Worm (Caenorhabditis elegans): ENCODE data around the gene copg-1.

The copg-1 gene

DNA sequence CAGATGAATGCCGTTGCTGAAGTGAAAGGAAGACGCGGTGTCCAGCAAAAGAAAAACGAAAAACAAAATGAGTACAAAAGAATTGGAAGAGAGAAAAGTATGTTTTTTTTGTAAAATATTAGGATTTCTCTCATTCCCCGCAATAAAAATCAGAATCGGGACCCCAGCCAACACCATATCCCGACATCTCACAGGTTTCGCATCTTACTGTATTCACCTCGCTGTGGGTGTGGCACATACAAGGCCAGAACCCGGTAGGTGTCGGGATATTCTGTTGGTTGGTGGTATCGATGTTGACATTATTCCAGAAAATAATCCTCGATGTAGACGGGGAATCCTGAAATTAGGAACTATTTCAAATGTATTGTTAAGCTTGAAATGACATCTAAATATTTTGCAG lies 35.0 kb upstream of the copg-1 start:
- no peak for TF ChIP-seq ceh-30 (tag; optimal IDR thresholded peaks at IDR 0.05)
- no peak for TF ChIP-seq pqm-1 (tag; optimal IDR thresholded peaks at IDR 0.05)
- TF ChIP-seq eyg-1 (tag; optimal IDR thresholded peaks at IDR 0.05), result no peak
- TF ChIP-seq rnt-1 (tag; optimal IDR thresholded peaks at IDR 0.05), result no peak
- TF ChIP-seq pha-4 (tag; optimal IDR thresholded peaks at IDR 0.05), result no peak
- no peak for TF ChIP-seq npax-4 (tag; optimal IDR thresholded peaks at IDR 0.05)
- TF ChIP-seq ztf-16 (tag; optimal IDR thresholded peaks at IDR 0.05), result no peak

DNA sequence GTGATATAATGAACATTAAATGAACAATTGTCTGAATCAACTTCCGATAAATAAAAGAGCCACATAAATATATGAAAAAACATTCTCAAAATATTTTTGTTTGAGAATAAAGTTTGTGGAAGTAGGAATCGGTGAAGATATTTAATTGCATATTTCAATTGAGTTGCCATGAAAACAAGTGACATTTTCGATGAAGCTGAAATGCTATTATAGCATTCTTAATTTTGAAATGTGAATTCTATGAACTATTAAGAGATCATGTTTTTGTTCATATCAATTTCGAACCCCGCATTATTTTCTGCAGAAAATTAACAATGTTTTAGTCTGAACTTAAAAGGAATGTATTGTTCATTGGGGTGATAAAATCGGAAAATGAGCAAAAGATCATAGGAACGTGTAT lies 29.5 kb upstream of the copg-1 start, which contains the start of gene irld-21:
Gene irld-21 (minus strand): TSS at position 101 of the 400 bp plus-strand sequence.
- no peak for TF ChIP-seq C38D4.7 (GFP tag; optimal IDR thresholded peaks at IDR 0.05)
- no peak for TF ChIP-seq sox-4 (tag; optimal IDR thresholded peaks at IDR 0.05)
- TF ChIP-seq ref-2 (tag; optimal IDR thresholded peaks at IDR 0.05), result no peak

DNA sequence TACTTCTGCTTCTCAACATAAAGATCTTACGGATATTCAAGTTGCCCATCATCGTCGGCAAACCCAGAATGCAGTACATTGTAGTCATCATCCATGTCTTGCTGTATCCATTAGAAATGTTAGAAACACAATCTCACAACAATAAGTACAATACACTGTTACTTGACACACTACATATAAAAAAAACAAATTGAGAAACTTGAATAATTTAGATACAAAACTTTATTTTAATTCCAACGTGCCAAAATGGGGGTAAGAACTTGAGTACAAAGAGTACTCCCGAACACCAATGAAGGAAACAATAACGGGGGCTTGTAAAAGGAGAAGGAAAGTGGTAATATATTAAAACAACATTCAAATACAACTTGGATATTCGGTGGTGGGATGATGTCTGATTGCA lies 25.2 kb upstream of the copg-1 start, which contains the start of gene ctf-18:
Gene ctf-18 (minus strand): TSS at position 101 of the 400 bp plus-strand sequence.
- TF ChIP-seq C08G9.2 (tag; optimal IDR thresholded peaks at IDR 0.05) (no peak), C38D4.7 (GFP tag; optimal IDR thresholded peaks at IDR 0.05) (no peak), pros-1 (tag; optimal IDR thresholded peaks at IDR 0.05) (no peak), elt-2 (tag; optimal IDR thresholded peaks at IDR 0.05) (no peak), hlh-15 (tag; optimal IDR thresholded peaks at IDR 0.05) (no peak), pqm-1 (tag; optimal IDR thresholded peaks at IDR 0.05) (no peak), lin-11 (tag; optimal IDR thresholded peaks at IDR 0.05) (no peak), K02D7.2 (tag; optimal IDR thresholded peaks at IDR 0.05) (no peak), nhr-232 (tag; optimal IDR thresholded peaks at IDR 0.05) (no peak), nhr-11 (tag; optimal IDR thresholded peaks at IDR 0.05) (no peak), ceh-31 (tag; optimal IDR thresholded peaks at IDR 0.05) (no peak), tbx-7 (tag; optimal IDR thresholded peaks at IDR 0.05) (no peak), ceh-34 (tag; optimal IDR thresholded peaks at IDR 0.05) (no peak), lim-6 (tag; optimal IDR thresholded peaks at IDR 0.05) (no peak), syd-9 (tag; optimal IDR thresholded peaks at IDR 0.05) (no peak)

DNA sequence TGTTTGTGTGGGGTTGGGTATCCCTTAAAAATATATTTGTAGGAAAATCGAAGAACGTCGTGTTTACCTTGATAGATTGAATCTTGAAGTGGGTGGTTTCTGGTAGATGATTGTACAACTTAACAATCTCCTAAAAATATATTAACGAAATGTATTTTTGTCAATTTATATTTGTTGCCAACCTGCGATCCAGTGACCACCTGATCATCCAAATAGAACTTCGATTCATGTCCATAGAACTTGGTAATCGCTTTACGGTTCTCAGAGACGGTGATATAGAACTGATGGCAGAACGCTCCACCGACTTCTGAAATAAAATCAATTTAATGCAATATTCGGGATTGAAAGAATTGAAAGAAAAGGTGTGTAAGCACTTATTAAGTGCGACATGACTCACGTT lies 23.3 kb upstream of the copg-1 start:
- no peak for TF ChIP-seq ceh-48 (tag; optimal IDR thresholded peaks at IDR 0.05)
- TF ChIP-seq zip-5 (tag; optimal IDR thresholded peaks at IDR 0.05), result no peak

DNA sequence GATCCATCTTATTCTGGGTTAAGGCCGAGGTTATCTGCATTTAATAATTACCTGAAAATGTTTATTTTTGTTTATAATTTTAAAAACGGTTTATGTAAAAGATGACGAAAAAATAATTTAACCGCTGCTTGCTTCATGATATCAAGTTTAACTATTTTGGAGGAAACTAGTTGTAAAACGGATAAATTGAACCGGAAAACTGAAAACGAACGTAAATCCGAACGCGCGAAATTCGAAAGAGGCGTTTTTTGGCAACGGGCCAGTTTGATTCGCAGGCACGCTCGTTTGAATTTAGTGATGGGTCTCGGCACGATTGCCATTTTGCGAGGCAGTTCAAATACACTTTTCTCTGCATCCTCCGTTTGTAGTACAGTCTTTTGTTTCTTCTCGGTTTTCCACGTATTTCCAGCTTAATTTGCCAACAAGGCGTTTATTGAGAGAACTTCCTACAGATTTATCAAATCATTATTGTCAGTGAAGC lies 22.8 kb upstream of the copg-1 start, which contains the start of the genes gtbp-1 and K08F4.3:
Gene gtbp-1 (minus strand): TSS at position 51 of the 481 bp plus-strand sequence.
Gene K08F4.3 (plus strand): TSS at position 352 of the 481 bp plus-strand sequence.
- TF ChIP-seq ceh-31 (tag; optimal IDR thresholded peaks at IDR 0.05) (peak; percentile 63), dve-1 (tag; optimal IDR thresholded peaks at IDR 0.05) (peak; percentile 35), nfya-1 (tag; optimal IDR thresholded peaks at IDR 0.05) (peak; percentile 57), elt-2 (tag; optimal IDR thresholded peaks at IDR 0.05) (peak; percentile 17), hlh-30 (tag; optimal IDR thresholded peaks at IDR 0.05; ENCODE audit: insufficient read depth) (no peak), pha-2 (tag; optimal IDR thresholded peaks at IDR 0.05) (no peak), ref-2 (tag; optimal IDR thresholded peaks at IDR 0.05) (peak; percentile 39), tbx-2 (tag; optimal IDR thresholded peaks at IDR 0.05) (peak; percentile 15)

DNA sequence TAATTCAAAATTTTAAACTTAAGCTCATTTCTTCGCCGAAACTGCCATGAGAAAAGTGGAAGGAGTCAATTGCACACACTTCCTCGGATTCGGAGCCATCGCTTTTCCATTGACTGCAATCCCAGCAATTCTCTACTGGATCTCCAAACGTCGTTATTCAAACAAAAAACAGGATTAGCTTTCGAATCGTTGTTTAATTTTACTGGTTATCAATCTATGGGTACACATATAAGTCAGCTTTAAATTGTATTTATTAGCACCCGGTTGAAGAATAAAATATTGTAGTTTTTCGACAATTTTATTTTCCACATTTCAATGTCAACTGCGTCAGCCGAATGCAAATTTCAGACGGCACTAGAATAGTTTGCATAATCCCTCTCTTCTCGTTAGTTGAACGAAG lies 21.8 kb upstream of the copg-1 start, which contains the start of gene glt-3:
Gene glt-3 (plus strand): TSS at position 301 of the 400 bp plus-strand sequence.
- TF ChIP-seq tbx-2 (tag; optimal IDR thresholded peaks at IDR 0.05) (no peak), pros-1 (tag; optimal IDR thresholded peaks at IDR 0.05) (no peak), ceh-22 (tag; optimal IDR thresholded peaks at IDR 0.05) (no peak), sdc-2 (tag; optimal IDR thresholded peaks at IDR 0.05) (no peak), ets-4 (tag; optimal IDR thresholded peaks at IDR 0.05) (no peak), nfya-1 (tag; optimal IDR thresholded peaks at IDR 0.05) (no peak), ahr-1 (tag; optimal IDR thresholded peaks at IDR 0.05) (no peak), lim-6 (tag; optimal IDR thresholded peaks at IDR 0.05) (no peak), lin-11 (tag; optimal IDR thresholded peaks at IDR 0.05) (no peak), fax-1 (tag; optimal IDR thresholded peaks at IDR 0.05) (no peak), T23F11.4 (GFP tag; optimal IDR thresholded peaks at IDR 0.05) (no peak), ceh-45 (GFP tag; IDR thresholded peaks at IDR 0.05) (no peak), pha-2 (tag; optimal IDR thresholded peaks at IDR 0.05) (no peak), gmeb-2 (tag; optimal IDR thresholded peaks at IDR 0.05) (no peak), ceh-30 (tag; optimal IDR thresholded peaks at IDR 0.05) (no peak), mec-3 (tag; optimal IDR thresholded peaks at IDR 0.05; ENCODE audit: borderline replicate concordance) (no peak)
